Fruit fly (Drosophila melanogaster) whole organism, embryonic: ENCODE results near the gene CG13653.

Experiments
- CG10431 ChIP-seq: fragments of 200-800 bp; sonication (Bioruptor generic); optimal IDR thresholded peaks from 3 replicates; lab custom pipeline; 2018; ENCODE audit warnings: missing biosample characterization, mild to moderate bottlenecking, missing genetic modification characterization
- CG10462 ChIP-seq: fragments of 200-800 bp; sonication (Bioruptor generic); optimal IDR thresholded peaks from 2 replicates; lab custom pipeline; 2016; ENCODE audit warnings: missing biosample characterization, missing genetic modification characterization
- CG11085 ChIP-seq: fragments of 200-800 bp; sonication (Bioruptor generic); IDR thresholded peaks from 2 replicates; pipeline ENCODE4 v1.3.6; 2022; ENCODE audit warnings: missing biosample characterization, missing genetic modification characterization
- CG11696 ChIP-seq: fragments of 200-800 bp; sonication (Bioruptor generic); IDR thresholded peaks from 2 replicates; pipeline ENCODE4 v1.3.6; 2022; ENCODE audit warnings: missing biosample characterization, missing genetic modification characterization
- CG12104 ChIP-seq: fragments of 200-800 bp; sonication (Bioruptor generic); optimal IDR thresholded peaks from 3 replicates; lab custom pipeline; 2016; ENCODE audit warnings: missing biosample characterization, missing genetic modification characterization
- CG14050 ChIP-seq: fragments of 200-800 bp; sonication (Bioruptor generic); IDR thresholded peaks from 3 replicates; pipeline ENCODE4 v1.3.6; 2022; ENCODE audit warnings: missing biosample characterization, missing genetic modification characterization
- CG15011 ChIP-seq: fragments of 200-800 bp; sonication (Bioruptor generic); optimal IDR thresholded peaks from 3 replicates; lab custom pipeline; 2018; ENCODE audit warnings: missing biosample characterization, mild to moderate bottlenecking, missing genetic modification characterization
- CG15514 ChIP-seq: fragments of 200-800 bp; sonication (Bioruptor generic); optimal IDR thresholded peaks from 3 replicates; lab custom pipeline; 2017; ENCODE audit warnings: missing biosample characterization, missing genetic modification characterization, mild to moderate bottlenecking, moderate library complexity, missing genetic modification reagents
- CG16815 ChIP-seq: fragments of 200-800 bp; sonication (Bioruptor generic); optimal IDR thresholded peaks from 3 replicates; lab custom pipeline; 2017; ENCODE audit warnings: missing biosample characterization, mild to moderate bottlenecking, missing genetic modification characterization
- CG17328 ChIP-seq: fragments of 200-800 bp; sonication (Bioruptor generic); IDR thresholded peaks from 2 replicates; pipeline ENCODE4 v1.3.6; 2022; ENCODE audit warnings: missing biosample characterization, missing genetic modification characterization
- CG30403 ChIP-seq: fragments of 200-800 bp; sonication (Bioruptor generic); optimal IDR thresholded peaks from 3 replicates; lab custom pipeline; 2016; ENCODE audit warnings: missing biosample characterization, missing genetic modification characterization
- CG31388 ChIP-seq: fragments of 200-800 bp; sonication (Bioruptor generic); optimal IDR thresholded peaks from 2 replicates; lab custom pipeline; 2016; ENCODE audit warnings: missing biosample characterization, missing genetic modification characterization
- CG31441 ChIP-seq: fragments of 200-800 bp; sonication (Bioruptor generic); IDR thresholded peaks from 2 replicates; pipeline ENCODE4 v1.3.6; 2022; ENCODE audit warnings: missing biosample characterization, missing genetic modification characterization
- CG32532 ChIP-seq: fragments of 200-800 bp; sonication (Bioruptor generic); IDR thresholded peaks from 2 replicates; pipeline ENCODE4 v1.3.6; 2022; ENCODE audit warnings: missing biosample characterization, missing genetic modification characterization
- CG3838 ChIP-seq: fragments of 200-800 bp; sonication (Bioruptor generic); optimal IDR thresholded peaks from 3 replicates; lab custom pipeline; 2016; ENCODE audit warnings: missing biosample characterization, missing genetic modification characterization
- CG3847 ChIP-seq: fragments of 200-800 bp; sonication (Bioruptor generic); IDR thresholded peaks from 2 replicates; pipeline ENCODE4 v1.3.6; 2022; ENCODE audit warnings: missing biosample characterization, missing genetic modification characterization
- CG4404 ChIP-seq: fragments of 200-800 bp; sonication (Bioruptor generic); IDR thresholded peaks from 2 replicates; pipeline ENCODE4 v1.3.6; 2022; ENCODE audit warnings: missing biosample characterization, missing genetic modification characterization
- CG7839 ChIP-seq: fragments of 200-800 bp; sonication (Bioruptor generic); optimal IDR thresholded peaks from 3 replicates; lab custom pipeline; 2018; ENCODE audit warnings: missing biosample characterization, mild to moderate bottlenecking, missing genetic modification characterization, moderate library complexity
- CG8359 ChIP-seq: fragments of 200-800 bp; sonication (Bioruptor generic); optimal IDR thresholded peaks from 2 replicates; lab custom pipeline; 2017; ENCODE audit warnings: missing biosample characterization, mild to moderate bottlenecking, missing genetic modification characterization, borderline replicate concordance
- CHES-1-like ChIP-seq: fragments of 200-800 bp; sonication (Bioruptor generic); optimal IDR thresholded peaks from 2 replicates; lab custom pipeline; 2016; ENCODE audit warnings: missing biosample characterization, missing genetic modification characterization
- Camta ChIP-seq: fragments of 200-800 bp; sonication (Bioruptor generic); optimal IDR thresholded peaks from 2 replicates; lab custom pipeline; 2016; ENCODE audit warnings: missing biosample characterization, missing genetic modification characterization
- Eip74EF ChIP-seq, 2 experiments: fragments of 200-800 bp in 1 of 2; fragments of >200 bp in 1 of 2; sonication (Bioruptor generic) in 1 of 2; optimal IDR thresholded peaks; 2 replicates each; lab custom pipeline; 2017 to 2019; ENCODE audit warnings: missing biosample characterization in 2 of 2, missing genetic modification characterization in 2 of 2, mild to moderate bottlenecking in 1 of 2, moderate library complexity in 1 of 2
- Fer3 ChIP-seq: fragments of 200-800 bp; sonication (Bioruptor generic); optimal IDR thresholded peaks from 2 replicates; lab custom pipeline; 2018; ENCODE audit warnings: missing biosample characterization, mild to moderate bottlenecking, missing genetic modification characterization, moderate library complexity
- Gsc ChIP-seq: fragments of 200-800 bp; sonication (Bioruptor generic); IDR thresholded peaks from 2 replicates; pipeline ENCODE4 v1.3.6; 2022; ENCODE audit warnings: missing biosample characterization, missing genetic modification characterization
- Hr51 ChIP-seq, 2 experiments: fragments of 200-800 bp; sonication (Bioruptor generic); optimal IDR thresholded peaks; 2 replicates in 1 of 2; 3 replicates in 1 of 2; lab custom pipeline; 2016 to 2018; ENCODE audit warnings: missing biosample characterization in 2 of 2, missing genetic modification characterization in 2 of 2, mild to moderate bottlenecking in 1 of 2, moderate library complexity in 1 of 2
- MESR4 ChIP-seq: fragments of 200-800 bp; sonication (Bioruptor generic); optimal IDR thresholded peaks from 2 replicates; lab custom pipeline; 2018; ENCODE audit warnings: missing biosample characterization, mild to moderate bottlenecking, missing genetic modification characterization, moderate library complexity
- Oaz ChIP-seq: fragments of 200-800 bp; sonication (Bioruptor generic); IDR thresholded peaks from 2 replicates; pipeline ENCODE4 v1.3.6; 2022; ENCODE audit warnings: missing biosample characterization, missing genetic modification characterization
- Oli ChIP-seq: fragments of 200-800 bp; sonication (Bioruptor generic); optimal IDR thresholded peaks from 2 replicates; lab custom pipeline; 2018; ENCODE audit warnings: missing biosample characterization, mild to moderate bottlenecking, missing genetic modification characterization, moderate library complexity
- Xrp1 ChIP-seq: fragments of 200-800 bp; sonication (Bioruptor generic); IDR thresholded peaks from 2 replicates; pipeline ENCODE4 v1.3.6; 2022; ENCODE audit warnings: missing biosample characterization, missing genetic modification characterization
- ac ChIP-seq: fragments of 200-800 bp; sonication (Bioruptor generic); optimal IDR thresholded peaks from 3 replicates; lab custom pipeline; 2017; ENCODE audit warnings: missing biosample characterization, mild to moderate bottlenecking, missing genetic modification characterization
- ara ChIP-seq: fragments of 200-800 bp; sonication (Bioruptor generic); IDR thresholded peaks from 2 replicates; pipeline ENCODE4 v1.3.6; 2022; ENCODE audit warnings: missing biosample characterization, missing genetic modification characterization
- ase ChIP-seq: fragments of 200-800 bp; sonication (Bioruptor generic); IDR thresholded peaks from 3 replicates; pipeline ENCODE4 v1.3.6; 2022; ENCODE audit warnings: missing biosample characterization, missing genetic modification characterization
- chif ChIP-seq, 2 experiments: fragments of 200-800 bp; sonication (Bioruptor generic); optimal IDR thresholded peaks; 3 replicates each; lab custom pipeline; 2016; ENCODE audit warnings: missing biosample characterization in 2 of 2, missing genetic modification characterization in 2 of 2
- esg ChIP-seq: fragments of 200-800 bp; sonication (Bioruptor generic); conservative IDR thresholded peaks from 2 replicates; pipeline ENCODE4 v1.3.6; 2022; ENCODE audit warnings: missing biosample characterization, missing genetic modification characterization
- fd64A ChIP-seq: fragments of 200-800 bp; sonication (Bioruptor generic); optimal IDR thresholded peaks from 3 replicates; lab custom pipeline; 2018; ENCODE audit warnings: missing biosample characterization, mild to moderate bottlenecking, missing genetic modification characterization
- gcm ChIP-seq: fragments of 200-800 bp; sonication (Bioruptor generic); optimal IDR thresholded peaks from 2 replicates; lab custom pipeline; 2019; ENCODE audit warnings: missing biosample characterization, mild to moderate bottlenecking, missing genetic modification characterization, moderate library complexity
- kay ChIP-seq: fragments of 200-800 bp; sonication (Bioruptor generic); optimal IDR thresholded peaks from 2 replicates; lab custom pipeline; 2016; ENCODE audit warnings: missing biosample characterization, missing genetic modification characterization
- nom ChIP-seq: fragments of 200-800 bp; sonication (Bioruptor generic); optimal IDR thresholded peaks from 2 replicates; lab custom pipeline; 2017; ENCODE audit warnings: missing biosample characterization, missing genetic modification characterization, mild to moderate bottlenecking, moderate library complexity, missing genetic modification reagents
- org-1 ChIP-seq: fragments of 200-800 bp; sonication (Bioruptor generic); optimal IDR thresholded peaks from 2 replicates; lab custom pipeline; 2017; ENCODE audit warnings: missing biosample characterization, missing genetic modification characterization
- pb ChIP-seq: fragments of 200-800 bp; sonication (Bioruptor generic); optimal IDR thresholded peaks from 3 replicates; lab custom pipeline; 2016; ENCODE audit warnings: missing biosample characterization, missing genetic modification characterization
- salm ChIP-seq: fragments of 200-800 bp; sonication (Bioruptor generic); optimal IDR thresholded peaks from 2 replicates; lab custom pipeline; 2018; ENCODE audit warnings: missing biosample characterization, mild to moderate bottlenecking, missing genetic modification characterization
- sc ChIP-seq, 3 experiments: fragments of >200 bp in 2 of 3; fragments of 200-800 bp in 1 of 3; sonication (Bioruptor generic) in 1 of 3; optimal IDR thresholded peaks; 2 replicates in 2 of 3; 3 replicates in 1 of 3; lab custom pipeline; 2017; ENCODE audit warnings: mild to moderate bottlenecking in 1 of 3, missing biosample characterization in 1 of 3, missing genetic modification characterization in 1 of 3, missing genetic modification reagents in 1 of 3
- sens ChIP-seq: fragments of 200-800 bp; sonication (Bioruptor generic); peaks from one replicate; lab custom pipeline; 2016; ENCODE audit warnings: missing biosample characterization, missing genetic modification characterization
- sima ChIP-seq: fragments of 200-800 bp; sonication (Bioruptor generic); optimal IDR thresholded peaks from 2 replicates; lab custom pipeline; 2016; ENCODE audit warnings: missing biosample characterization, missing genetic modification characterization
- ssp ChIP-seq: fragments of 200-800 bp; sonication (Bioruptor generic); IDR thresholded peaks from 2 replicates; pipeline ENCODE4 v1.3.6; 2022; ENCODE audit warnings: missing biosample characterization, missing genetic modification characterization
- trem ChIP-seq: fragments of 200-800 bp; optimal IDR thresholded peaks from 3 replicates; lab custom pipeline; 2019; ENCODE audit warnings: missing biosample characterization, mild to moderate bottlenecking, missing genetic modification characterization, moderate library complexity
- unpg ChIP-seq: fragments of 200-800 bp; sonication (Bioruptor generic); optimal IDR thresholded peaks from 3 replicates; lab custom pipeline; 2018; ENCODE audit warnings: missing biosample characterization, mild to moderate bottlenecking, missing genetic modification characterization, moderate library complexity
- zfh1 ChIP-seq: fragments of 200-800 bp; sonication (Bioruptor generic); IDR thresholded peaks from 3 replicates; pipeline ENCODE4 v1.3.6; 2022; ENCODE audit warnings: missing biosample characterization, missing genetic modification characterization

CG13653 gene

DNA sequence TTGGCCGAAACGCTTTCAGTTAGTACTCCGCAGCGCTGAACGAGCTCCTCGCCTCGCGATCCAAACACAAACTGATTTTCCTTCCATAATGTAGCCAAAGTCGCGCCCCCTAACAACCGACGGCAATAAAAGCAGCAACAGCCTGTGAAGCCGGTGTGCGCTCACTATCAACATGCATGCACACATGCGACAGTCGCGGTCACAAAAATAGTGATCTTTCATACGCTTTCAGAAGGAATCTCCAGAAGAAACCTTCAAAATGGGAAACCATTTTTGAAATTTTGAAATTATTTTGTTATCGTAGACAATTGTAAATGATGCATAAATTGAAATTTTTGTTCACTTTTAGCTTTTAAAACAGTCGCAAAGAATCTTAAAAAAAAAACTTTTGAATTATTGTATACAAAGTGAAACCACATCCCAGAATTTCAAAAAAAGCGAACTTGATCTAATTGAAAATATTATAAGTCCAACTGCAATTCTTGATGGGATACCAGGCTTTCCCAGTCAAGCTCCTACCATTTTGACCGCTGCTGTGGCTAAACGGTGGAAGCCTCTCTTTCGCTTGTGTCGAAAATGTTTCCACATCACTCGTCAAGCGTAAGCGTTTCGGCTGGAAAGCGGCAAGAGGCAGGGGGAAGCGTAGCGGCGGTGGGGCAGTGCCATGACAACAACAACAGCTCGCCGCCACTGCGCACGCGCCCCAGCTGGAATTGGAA, 37.1 kb downstream of the CG13653 start, which contains the start of gene Cad96Cb (continued):
- TF ChIP-seq sima (GFP tag; lab: Kevin White, UChicago) = peak; percentile 30
- TF ChIP-seq ara (GFP tag; lab: Robert Waterston, UW) = peak; percentile 65; the same call in 1 of the 2 replicates
- peak; percentile 77 for TF ChIP-seq Xrp1 (GFP tag; lab: Robert Waterston, UW)
- TF ChIP-seq CG14050 (GFP tag; lab: Robert Waterston, UW) = peak; percentile 43; the same call in 1 of the 3 replicates
- TF ChIP-seq Fer3 (tag; lab: Kevin White, UChicago) = peak; percentile 53
- no peak for TF ChIP-seq MESR4 (GFP tag; lab: Kevin White, UChicago)
- peak; percentile 52 for TF ChIP-seq CHES-1-like (GFP tag; lab: Kevin White, UChicago)
- TF ChIP-seq CG32532 (GFP tag; lab: Robert Waterston, UW) = peak; percentile 40; the same call in 1 of the 2 replicates
- TF ChIP-seq Oaz (GFP tag; lab: Robert Waterston, UW) = 0 out of 2 replicates have a peak, but pooled peaks have one; percentile 42
- no peak for TF ChIP-seq sc (optimal IDR thresholded peaks at IDR 0.05; lab: Kevin White, UChicago)
- peak; percentile 87 for TF ChIP-seq sc (GFP tag; optimal IDR thresholded peaks at IDR 0.05; lab: Kevin White, UChicago)
- TF ChIP-seq fd64A (GFP tag; lab: Kevin White, UChicago) = peak; percentile 36
- TF ChIP-seq CG30403 (GFP tag; lab: Kevin White, UChicago) = peak; percentile 92
- TF ChIP-seq CG3847 (GFP tag; lab: Robert Waterston, UW) = peak; percentile 41; the same call in 1 of the 2 replicates
- TF ChIP-seq nom = peak; percentile 81
- peak; percentile 56 to 89 for TF ChIP-seq chif (GFP tag; optimal IDR thresholded peaks at IDR 0.05; lab: Kevin White, UChicago)
- TF ChIP-seq CG31388 (GFP tag; lab: Kevin White, UChicago) = peak; percentile 18
- peak; percentile 43 for TF ChIP-seq ac (GFP tag; lab: Kevin White, UChicago)
- peak; percentile 82 for TF ChIP-seq unpg
- peak; percentile 90 for TF ChIP-seq CG7839
- peak; percentile 28 for TF ChIP-seq CG3838 (GFP tag; lab: Kevin White, UChicago)
- peak; percentile 87 for TF ChIP-seq CG11696 (GFP tag; lab: Robert Waterston, UW)
- peak; percentile 37 for TF ChIP-seq CG17328 (GFP tag; lab: Robert Waterston, UW)
- peak; percentile 49 for TF ChIP-seq CG4404 (GFP tag; lab: Robert Waterston, UW)
- peak; percentile 78 for TF ChIP-seq pb (GFP tag; lab: Kevin White, UChicago)
- peak; percentile 76 for TF ChIP-seq CG8359 (GFP tag; lab: Kevin White, UChicago)
- peak; percentile 86 for TF ChIP-seq CG12104
- peak in 1 of 2 experiments; percentile 92 for TF ChIP-seq Eip74EF (GFP tag; optimal IDR thresholded peaks at IDR 0.05; lab: Kevin White, UChicago)
- peak; percentile 77 for TF ChIP-seq salm (tag; lab: Kevin White, UChicago)
- TF ChIP-seq CG15514 = peak; percentile 7
- TF ChIP-seq kay (GFP tag; lab: Kevin White, UChicago) = peak; percentile 56
- TF ChIP-seq CG16815 (GFP tag; lab: Kevin White, UChicago) = peak; percentile 79
- TF ChIP-seq CG10462 (GFP tag; lab: Kevin White, UChicago) = peak; percentile 72
- peak; percentile 90 for TF ChIP-seq Oli
- TF ChIP-seq Hr51 (GFP tag; optimal IDR thresholded peaks at IDR 0.05; lab: Kevin White, UChicago) = peak; percentile 48 to 90
- TF ChIP-seq Gsc = no peak
- peak; percentile 41 for TF ChIP-seq ssp (GFP tag; lab: Robert Waterston, UW)
- peak; percentile 87 for TF ChIP-seq org-1 (GFP tag; lab: Kevin White, UChicago)
- peak; percentile 35; the same call in 1 of the 3 replicates for TF ChIP-seq ase (GFP tag; lab: Robert Waterston, UW)
- peak; percentile 76 for TF ChIP-seq CG10431
- TF ChIP-seq trem (tag; lab: Kevin White, UChicago) = peak; percentile 76
- TF ChIP-seq esg (GFP tag; lab: Robert Waterston, UW) = 0 out of 2 replicates have a peak, but pooled peaks have one; percentile 46
- TF ChIP-seq gcm (GFP tag; lab: Kevin White, UChicago) = peak; percentile 86
- TF ChIP-seq CG11085 (GFP tag; lab: Robert Waterston, UW) = no peak
- peak; percentile 44; the same call in 1 of the 3 replicates for TF ChIP-seq zfh1 (GFP tag; lab: Robert Waterston, UW)
- TF ChIP-seq sens = peak; percentile 99
- peak; percentile 77 for TF ChIP-seq CG15011 (GFP tag; lab: Kevin White, UChicago)
- peak; percentile 94 for TF ChIP-seq CG31441 (GFP tag; lab: Robert Waterston, UW)
- peak; percentile 86 for TF ChIP-seq Camta
